Fruit fly (Drosophila melanogaster): Measurements from ENCODE around the gene CG31388.

CG31388 gene

DNA sequence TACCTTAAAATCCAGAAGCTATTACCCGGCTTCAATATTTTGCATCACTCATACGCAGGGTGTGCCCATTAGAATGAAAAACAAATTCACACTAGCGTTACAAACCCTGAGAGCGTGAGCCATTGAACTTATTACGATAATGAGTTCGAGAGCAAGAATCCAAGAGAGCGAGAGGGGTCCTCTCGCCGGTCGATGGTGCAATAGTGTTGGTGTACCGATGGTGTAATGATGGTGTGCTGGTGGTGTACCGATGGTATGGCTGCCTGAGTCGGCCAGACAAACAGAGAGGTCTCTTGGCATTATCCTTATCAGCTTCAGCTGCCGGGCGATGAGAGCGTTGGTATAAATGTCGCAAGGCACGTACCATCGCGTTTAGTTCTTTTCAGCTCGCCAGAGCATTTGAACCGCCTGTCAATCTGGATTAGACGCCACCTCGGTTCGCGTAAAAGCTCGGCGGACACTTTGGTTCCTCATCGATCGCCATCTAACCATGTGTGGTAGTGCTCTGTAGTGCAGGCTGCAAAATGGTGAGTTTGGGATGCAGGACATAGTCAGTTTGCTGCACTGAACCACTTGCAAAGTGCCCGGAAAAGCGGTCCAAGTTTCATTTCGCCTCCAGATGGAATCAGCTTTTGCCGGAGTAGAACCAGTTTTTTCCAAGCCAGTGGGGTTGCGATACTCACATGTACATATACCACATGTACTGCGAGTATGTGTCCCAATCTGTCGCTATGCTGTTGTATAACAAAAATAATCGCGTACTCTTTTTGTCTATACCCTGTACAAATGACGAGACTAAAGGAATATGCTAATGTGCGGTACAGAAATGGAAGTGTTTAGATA lies 37.4 kb upstream of the CG31388 start:
- TF ChIP-seq EcR (GFP tag; optimal IDR thresholded peaks at IDR 0.05) (peak; percentile 94), Pif1B (GFP tag; optimal IDR thresholded peaks at IDR 0.05) (no peak), CG9948 (tag; optimal IDR thresholded peaks at IDR 0.05) (no peak)

dm6 chr3R:11200885-11201421 lies 36.7 kb upstream of the CG31388 start:
- TF ChIP-seq CG15710 (tag; optimal IDR thresholded peaks at IDR 0.05): peak; percentile 49
- TF ChIP-seq CG8159 (tag; optimal IDR thresholded peaks at IDR 0.05): peak; percentile 67
- TF ChIP-seq CG13204 (GFP tag; optimal IDR thresholded peaks at IDR 0.05): no peak
- TF ChIP-seq gl (tag; optimal IDR thresholded peaks at IDR 0.05): no peak
- TF ChIP-seq EcR (GFP tag; optimal IDR thresholded peaks at IDR 0.05): no peak
- TF ChIP-seq CG34367 (tag; optimal IDR thresholded peaks at IDR 0.05): peak; percentile 24
- TF ChIP-seq Ets98B (GFP tag; IDR thresholded peaks at IDR 0.05): peak; percentile 57; the same call in 1 of the 2 replicates
- TF ChIP-seq D1 (tag; optimal IDR thresholded peaks at IDR 0.05): no peak
- no peak for TF ChIP-seq rn (GFP tag; IDR thresholded peaks at IDR 0.05)
- TF ChIP-seq CG17806 (tag; optimal IDR thresholded peaks at IDR 0.05): peak; percentile 64
- TF ChIP-seq CG10348 (GFP tag; IDR thresholded peaks at IDR 0.05): no peak
- peak; percentile 81 for TF ChIP-seq Pif1A (GFP tag; optimal IDR thresholded peaks at IDR 0.05)
- peak; percentile 65; the same call in 2 of the 3 replicates for TF ChIP-seq CG4496 (GFP tag; IDR thresholded peaks at IDR 0.05)
- peak; percentile 80 for TF ChIP-seq Pif1B (GFP tag; optimal IDR thresholded peaks at IDR 0.05)
- no peak for TF ChIP-seq CG12605 (GFP tag; IDR thresholded peaks at IDR 0.05)
- TF ChIP-seq Snoo (tag; optimal IDR thresholded peaks at IDR 0.05): peak; percentile 62
- TF ChIP-seq CG14655 (GFP tag; optimal IDR thresholded peaks at IDR 0.05): peak; percentile 67
- peak; percentile 50 for TF ChIP-seq CG9948 (tag; optimal IDR thresholded peaks at IDR 0.05)
- peak; percentile 57 for TF ChIP-seq CG8301 (tag; optimal IDR thresholded peaks at IDR 0.05)
- TF ChIP-seq CG32121 (GFP tag; IDR thresholded peaks at IDR 0.05): peak; percentile 67
- peak; percentile 71; the same call in 2 of the 3 replicates for TF ChIP-seq fd96Ca (GFP tag; IDR thresholded peaks at IDR 0.05)

DNA sequence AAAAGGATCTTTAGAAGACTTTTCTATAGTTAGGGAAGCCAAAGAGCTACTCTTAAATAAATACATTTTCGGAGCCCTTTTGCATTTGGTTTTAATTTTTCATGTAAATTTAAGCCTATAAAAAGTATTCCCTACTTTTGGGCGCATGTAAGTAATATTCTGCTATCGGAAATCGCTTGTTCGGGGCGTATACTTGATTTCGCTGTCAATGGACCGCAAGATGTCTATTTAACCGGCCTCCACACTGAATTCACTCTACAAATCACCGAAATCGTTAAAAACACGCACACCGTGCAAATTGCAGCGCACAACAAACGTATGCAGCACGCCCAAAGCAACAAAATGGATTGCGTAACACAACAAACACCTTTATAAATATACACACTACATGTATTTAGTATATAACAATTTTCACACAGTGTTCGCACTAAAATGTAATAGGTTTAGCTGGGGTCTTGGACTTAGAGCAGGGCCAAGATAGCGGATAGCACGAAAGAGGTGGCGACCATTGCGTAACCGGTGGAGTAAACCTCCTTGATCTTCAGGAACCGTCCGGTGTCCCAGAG lies 28.8 kb upstream of the CG31388 start:
- TF ChIP-seq Pif1B (GFP tag; optimal IDR thresholded peaks at IDR 0.05) (no peak), EcR (GFP tag; optimal IDR thresholded peaks at IDR 0.05) (peak; percentile 42), CG17806 (tag; optimal IDR thresholded peaks at IDR 0.05) (no peak)

DNA sequence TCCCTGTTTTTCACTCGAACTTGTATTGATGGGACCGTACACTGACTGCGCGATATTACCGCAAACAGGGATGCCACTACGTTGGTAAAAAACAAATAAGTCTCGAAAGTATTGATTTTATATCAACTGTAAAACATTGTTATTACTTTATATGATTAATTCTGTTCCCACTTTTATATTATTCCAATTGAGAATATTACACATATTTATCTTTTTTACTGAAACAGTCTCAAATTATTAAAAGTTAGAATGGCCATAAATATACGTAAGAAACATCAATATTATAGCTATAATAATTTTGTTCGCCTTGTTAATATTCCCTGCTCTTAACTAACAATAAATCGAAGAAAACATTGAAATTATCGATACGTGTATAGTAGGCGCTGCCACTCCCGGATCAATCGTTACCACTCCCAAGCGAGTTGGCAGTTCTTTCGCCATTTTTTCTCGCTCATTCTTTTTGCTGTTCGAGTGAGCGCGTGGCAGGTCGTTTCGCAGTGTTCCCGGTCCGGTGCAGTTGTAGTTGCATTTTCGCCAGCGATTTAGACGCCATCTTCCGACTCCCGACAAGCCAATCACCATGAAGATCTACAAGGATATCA lies 27.7 kb upstream of the CG31388 start, which contains the start of the genes SdhC and Tctp:
TSS of gene SdhC (minus strand) at position 49 of the 602 bp plus-strand sequence.
TSS of gene Tctp (plus strand) at position 447 of the 602 bp plus-strand sequence.
- TF ChIP-seq Pif1A (GFP tag; optimal IDR thresholded peaks at IDR 0.05) (peak; percentile 52), CG9948 (tag; optimal IDR thresholded peaks at IDR 0.05) (peak; percentile 3), CG17806 (tag; optimal IDR thresholded peaks at IDR 0.05) (no peak), CG32121 (GFP tag; IDR thresholded peaks at IDR 0.05) (no peak), CG8159 (tag; optimal IDR thresholded peaks at IDR 0.05) (peak; percentile 47), D1 (tag; optimal IDR thresholded peaks at IDR 0.05) (no peak), CG15710 (tag; optimal IDR thresholded peaks at IDR 0.05) (peak; percentile 18), CG14655 (GFP tag; optimal IDR thresholded peaks at IDR 0.05) (no peak), EcR (GFP tag; optimal IDR thresholded peaks at IDR 0.05) (no peak), Pif1B (GFP tag; optimal IDR thresholded peaks at IDR 0.05) (peak; percentile 14), CG4496 (GFP tag; IDR thresholded peaks at IDR 0.05) (no peak), Snoo (tag; optimal IDR thresholded peaks at IDR 0.05) (peak; percentile 4), Ets98B (GFP tag; IDR thresholded peaks at IDR 0.05) (peak; percentile 36), CG10348 (GFP tag; IDR thresholded peaks at IDR 0.05) (no peak), CG34367 (tag; optimal IDR thresholded peaks at IDR 0.05) (peak; percentile 4), CG8301 (tag; optimal IDR thresholded peaks at IDR 0.05) (peak; percentile 15)

- TF ChIP-seq CG9948 (tag; optimal IDR thresholded peaks at IDR 0.05) (peak; percentile 44), Ets98B (GFP tag; IDR thresholded peaks at IDR 0.05) (peak; percentile 62), rn (GFP tag; IDR thresholded peaks at IDR 0.05) (peak; percentile 27; the same call in 1 of the 2 replicates), D1 (tag; optimal IDR thresholded peaks at IDR 0.05) (no peak), gl (tag; optimal IDR thresholded peaks at IDR 0.05) (no peak), CG15710 (tag; optimal IDR thresholded peaks at IDR 0.05) (peak; percentile 58), fd96Ca (GFP tag; IDR thresholded peaks at IDR 0.05) (no peak; the same call in 2 of the 3 replicates), EcR (GFP tag; optimal IDR thresholded peaks at IDR 0.05) (peak; percentile 95), Snoo (tag; optimal IDR thresholded peaks at IDR 0.05) (peak; percentile 56), CG8159 (tag; optimal IDR thresholded peaks at IDR 0.05) (peak; percentile 58), Pif1B (GFP tag; optimal IDR thresholded peaks at IDR 0.05) (peak; percentile 41), CG34367 (tag; optimal IDR thresholded peaks at IDR 0.05) (peak; percentile 29), CG4496 (GFP tag; IDR thresholded peaks at IDR 0.05) (peak; percentile 65; the same call in 2 of the 3 replicates), CG10348 (GFP tag; IDR thresholded peaks at IDR 0.05) (no peak), Pif1A (GFP tag; optimal IDR thresholded peaks at IDR 0.05) (peak; percentile 66), CG12605 (GFP tag; IDR thresholded peaks at IDR 0.05) (peak; percentile 78), CG13204 (GFP tag; optimal IDR thresholded peaks at IDR 0.05) (no peak), CG17806 (tag; optimal IDR thresholded peaks at IDR 0.05) (peak; percentile 61), CG32121 (GFP tag; IDR thresholded peaks at IDR 0.05) (peak; percentile 73), CG8301 (tag; optimal IDR thresholded peaks at IDR 0.05) (peak; percentile 59)
These were observed 26.1 kb upstream of the CG31388 start for dm6 chr3R:11211291-11212061.
